Worm (Caenorhabditis elegans) whole organism, L4/young adult: Measurements from ENCODE around the gene F44E7.9.

Experiments
- W03F9.2 ChIP-seq: fragments of 150-350 bp; optimal IDR thresholded peaks from 2 replicates; lab custom pipeline; 2014; ENCODE audit warnings: missing biosample characterization, missing genetic modification characterization
- him-1 ChIP-seq: sonication (generic microtip); optimal IDR thresholded peaks from 2 replicates; lab custom pipeline; 2016; ENCODE audit warnings: missing genotype, missing genetic modification reagents, missing genetic modification characterization, missing compliant biosample characterization

DNA sequence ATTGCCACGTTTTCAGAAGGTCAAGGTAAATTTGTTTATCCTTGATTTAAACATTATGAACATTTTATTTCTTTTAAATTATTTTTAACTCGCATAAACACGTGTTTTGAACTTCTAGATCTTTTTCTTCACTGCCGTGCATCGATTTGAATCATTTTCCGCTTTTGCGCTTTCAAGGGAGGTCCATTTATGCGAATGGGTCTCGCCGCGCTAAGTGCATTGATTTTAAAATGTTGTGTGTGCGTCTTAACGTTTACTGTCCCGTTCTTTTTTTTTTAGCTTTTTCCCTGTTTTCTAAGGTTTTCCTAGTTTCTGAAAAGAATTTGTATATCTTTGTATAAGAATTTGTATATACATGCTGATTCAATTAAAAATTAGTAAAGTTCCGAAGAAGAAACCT, 34.4 kb downstream of the F44E7.9 start:
- TF ChIP-seq him-1 (tag; lab: Kevin White, UChicago), result no peak
- no peak for TF ChIP-seq W03F9.2 (tag; lab: Kevin White, UChicago)
